Worm (Caenorhabditis elegans) whole organism, midembryonic: ENCODE data around the gene aakg-3.

ENCODE experiments used
- cog-1 ChIP-seq: sonication (generic microtip); optimal IDR thresholded peaks from 2 replicates; lab custom pipeline; 2016; ENCODE audit warnings: missing genetic modification characterization, missing compliant biosample characterization
- flt-1 ChIP-seq: fragments of 200-800 bp; sonication (Bioruptor generic); IDR thresholded peaks from 2 replicates; pipeline ENCODE4 v1.3.6; 2022; ENCODE audit warnings: missing genetic modification characterization, missing compliant biosample characterization
- klf-2 ChIP-seq: fragments of 200-800 bp; sonication (Bioruptor generic); conservative IDR thresholded peaks from 2 replicates; pipeline ENCODE4 v1.3.6; 2022; ENCODE audit warnings: missing genetic modification reagents, missing genetic modification characterization, missing compliant biosample characterization
- med-1 ChIP-seq: sonication (generic microtip); optimal IDR thresholded peaks from 2 replicates; lab custom pipeline; 2017; ENCODE audit warnings: missing genetic modification characterization, mild to moderate bottlenecking, missing compliant biosample characterization, antibody characterized with exemption, missing genetic modification reagents; ENCODE audit not compliant: insufficient read depth
- ref-1 ChIP-seq: fragments of 200-800 bp; sonication (Bioruptor generic); conservative IDR thresholded peaks from 2 replicates; pipeline ENCODE4 v1.3.6; 2022; ENCODE audit warnings: missing genetic modification reagents, missing genetic modification characterization, missing compliant biosample characterization
- tab-1 ChIP-seq: fragments of 200-800 bp; sonication (Bioruptor generic); IDR thresholded peaks from 2 replicates; pipeline ENCODE4 v1.3.6; 2022; ENCODE audit warnings: missing genetic modification characterization, missing compliant biosample characterization
- ztf-23 ChIP-seq: fragments of 200-800 bp; sonication (Bioruptor generic); IDR thresholded peaks from 2 replicates; pipeline ENCODE4 v1.3.6; 2022; ENCODE audit warnings: missing genetic modification reagents, missing genetic modification characterization, missing compliant biosample characterization
- ztf-29 ChIP-seq: fragments of 200-800 bp; sonication (Bioruptor generic); IDR thresholded peaks from 2 replicates; pipeline ENCODE4 v1.3.6; 2022; ENCODE audit warnings: missing genetic modification reagents, missing genetic modification characterization, missing compliant biosample characterization

DNA sequence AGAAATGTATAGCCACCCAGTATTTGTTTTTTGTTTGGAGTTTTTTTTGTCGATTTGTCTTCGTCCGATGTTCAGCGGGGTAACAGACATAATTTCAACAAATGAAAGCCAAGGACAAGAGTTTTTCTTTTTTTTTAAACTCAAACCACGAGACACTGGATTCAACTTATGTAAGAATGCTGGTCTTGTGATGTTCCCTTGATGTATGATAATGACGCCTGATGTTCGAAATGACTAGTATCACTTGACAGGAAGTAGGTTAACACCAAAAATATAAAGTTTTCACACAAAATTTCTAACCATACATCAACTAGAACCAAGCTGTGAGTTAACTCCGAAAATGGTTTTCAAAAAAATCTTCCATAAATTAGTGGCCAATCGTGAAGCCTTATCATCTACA is 6.0 kb upstream of the aakg-3 start:
- TF ChIP-seq ref-1 (GFP tag; lab: Robert Waterston, UW) (no peak), med-1 (GFP tag; lab: Kevin White, UChicago) (no peak), klf-2 (no peak), tab-1 (GFP tag; lab: Robert Waterston, UW) (no peak), cog-1 (tag; lab: Kevin White, UChicago) (no peak), ztf-29 (GFP tag; lab: Robert Waterston, UW) (no peak), flt-1 (GFP tag; lab: Robert Waterston, UW) (no peak), ztf-23 (GFP tag; lab: Robert Waterston, UW) (no peak)
